Worm (Caenorhabditis elegans) whole organism, late embryonic: ENCODE results near the gene tars-1.

Experiments used
- K02D7.2 ChIP-seq: sonication (generic microtip); optimal IDR thresholded peaks from 2 replicates; lab custom pipeline; 2017; ENCODE audit warnings: mild to moderate bottlenecking, missing genetic modification characterization, missing compliant biosample characterization
- ceh-22 ChIP-seq: sonication (generic microtip); optimal IDR thresholded peaks from 2 replicates; lab custom pipeline; 2017; ENCODE audit warnings: missing biosample characterization, missing genetic modification characterization
- dmd-4 ChIP-seq: sonication (generic microtip); optimal IDR thresholded peaks from 2 replicates; lab custom pipeline; 2016; ENCODE audit warnings: borderline replicate concordance, missing genetic modification characterization, missing compliant biosample characterization
- dve-1 ChIP-seq: sonication (generic microtip); optimal IDR thresholded peaks from 2 replicates; lab custom pipeline; 2017; ENCODE audit warnings: antibody characterized with exemption, mild to moderate bottlenecking, missing genetic modification characterization, missing compliant biosample characterization
- fkh-6 ChIP-seq: sonication (generic microtip); optimal IDR thresholded peaks from 2 replicates; lab custom pipeline; 2016; ENCODE audit warnings: missing genetic modification characterization, missing compliant biosample characterization
- madf-2 ChIP-seq: sonication (generic microtip); optimal IDR thresholded peaks from 2 replicates; lab custom pipeline; 2017; ENCODE audit warnings: missing genetic modification characterization, missing compliant biosample characterization
- npax-4 ChIP-seq: sonication (generic microtip); optimal IDR thresholded peaks from 2 replicates; lab custom pipeline; 2016; ENCODE audit warnings: missing genetic modification characterization, missing compliant biosample characterization
- pros-1 ChIP-seq: fragments of 150-350 bp; optimal IDR thresholded peaks from 2 replicates; lab custom pipeline; 2014; ENCODE audit warnings: missing biosample characterization, missing genetic modification reagents, missing genetic modification characterization
- sox-4 ChIP-seq: sonication (generic microtip); optimal IDR thresholded peaks from 2 replicates; lab custom pipeline; 2017; ENCODE audit warnings: mild to moderate bottlenecking, missing genetic modification characterization, inconsistent platforms, missing compliant biosample characterization

- TF ChIP-seq npax-4 (tag; lab: Kevin White, UChicago) (no peak), madf-2 (tag; lab: Kevin White, UChicago) (no peak), dve-1 (tag; lab: Kevin White, UChicago) (no peak), fkh-6 (tag; lab: Kevin White, UChicago) (no peak), K02D7.2 (tag; lab: Kevin White, UChicago) (no peak), sox-4 (tag; lab: Kevin White, UChicago) (no peak), ceh-22 (tag; lab: Kevin White, UChicago) (no peak), dmd-4 (tag; lab: Kevin White, UChicago) (no peak), pros-1 (no peak)
Measured at ce11 chrII:11728545-11729105, 33.2 kb upstream of the tars-1 start, which contains the start of gene alh-8.
